Worm (Caenorhabditis elegans): Measurements from ENCODE around the gene let-413.

let-413 gene

DNA sequence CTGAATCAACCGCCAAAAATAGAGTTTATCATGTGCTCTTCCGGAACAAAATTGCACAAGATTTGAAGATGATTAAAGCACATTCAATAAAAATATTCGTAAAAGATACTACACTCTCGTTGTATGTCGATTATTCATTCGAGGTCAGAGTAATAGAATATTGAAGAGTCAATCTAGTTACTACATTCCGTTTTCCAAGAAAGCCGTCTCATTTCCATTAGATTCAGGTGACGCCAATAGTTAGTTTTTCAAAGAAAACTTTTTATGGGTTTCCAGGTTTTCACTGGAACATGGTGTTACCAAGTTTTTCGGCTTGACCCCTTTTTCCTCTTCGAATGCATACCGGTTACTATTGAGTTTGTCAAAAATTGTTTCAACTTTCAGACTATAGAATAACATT is 7.1 kb downstream of the let-413 start:
- no peak for TF ChIP-seq tag-97 (GFP tag; IDR thresholded peaks at IDR 0.05)

DNA sequence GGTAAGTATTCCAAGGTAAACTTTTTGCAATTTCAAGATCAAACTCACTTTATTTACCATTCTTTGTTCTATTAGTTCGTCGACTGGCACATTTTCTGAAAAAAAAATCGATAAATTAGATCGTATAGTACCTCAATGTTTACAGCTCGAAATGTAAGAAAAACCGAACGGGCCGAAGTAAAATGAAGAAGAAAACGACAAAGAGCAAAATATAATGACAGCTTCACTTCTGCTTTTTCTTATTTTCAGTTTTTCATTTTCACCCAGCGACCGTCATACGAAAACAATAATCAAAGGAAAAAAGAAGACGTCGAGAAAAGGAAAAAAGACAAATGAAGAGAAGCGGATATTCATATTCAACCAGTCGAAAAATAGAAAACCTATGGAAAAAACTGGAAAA is 8.5 kb downstream of the let-413 start, which contains the start of gene che-7:
Gene che-7 (minus strand): TSS at position 101 of the 400 bp plus-strand sequence.
- TF ChIP-seq Y48G9A.11 (GFP tag; IDR thresholded peaks at IDR 0.05) (no peak), nhr-102 (tag; optimal IDR thresholded peaks at IDR 0.05) (no peak), mdt-29 (GFP tag; IDR thresholded peaks at IDR 0.05) (no peak), arid-1 (GFP tag; conservative IDR thresholded peaks at IDR 0.05) (no peak), ceh-44 (GFP tag; IDR thresholded peaks at IDR 0.05) (no peak), rbr-2 (tag; optimal IDR thresholded peaks at IDR 0.05) (no peak), php-3 (GFP tag; IDR thresholded peaks at IDR 0.05) (no peak), egl-43 (GFP tag; IDR thresholded peaks at IDR 0.05) (no peak), nhr-28 (tag; optimal IDR thresholded peaks at IDR 0.05) (no peak), madf-9 (GFP tag; conservative IDR thresholded peaks at IDR 0.05) (no peak), ceh-32 (tag; optimal IDR thresholded peaks at IDR 0.05; ENCODE audit: poor library complexity) (no peak), mxl-3 (GFP tag; optimal IDR thresholded peaks at IDR 0.05) (no peak), ces-1 (GFP tag; optimal IDR thresholded peaks at IDR 0.05) (no peak), unc-130 (GFP tag; optimal IDR thresholded peaks at IDR 0.05) (no peak), duxl-1 (tag; optimal IDR thresholded peaks at IDR 0.05; ENCODE audit: poor library complexity) (no peak), gei-8 (GFP tag; optimal IDR thresholded peaks at IDR 0.05) (no peak), daf-19 (GFP tag; conservative IDR thresholded peaks at IDR 0.05) (no peak), spr-3 (GFP tag; optimal IDR thresholded peaks at IDR 0.05) (no peak), zag-1 (tag; optimal IDR thresholded peaks at IDR 0.05) (no peak), mes-2 (tag; optimal IDR thresholded peaks at IDR 0.05; ENCODE audit: poor library complexity, severe bottlenecking) (no peak)

ce11 chrV:7964429-7964828 is 13.1 kb downstream of the let-413 start:
- TF ChIP-seq unc-62 (GFP tag; optimal IDR thresholded peaks at IDR 0.05 in 1 of 2): peak in 1 of 2 experiments; percentile 96
- TF ChIP-seq unc-62 (tag; optimal IDR thresholded peaks at IDR 0.05): no peak
- TF ChIP-seq saeg-2 (GFP tag; IDR thresholded peaks at IDR 0.05): no peak

- no peak for TF ChIP-seq madf-5 (GFP tag; IDR thresholded peaks at IDR 0.05)
- no peak for TF ChIP-seq mdt-29 (GFP tag; IDR thresholded peaks at IDR 0.05)
- TF ChIP-seq D1046.2 (GFP tag; IDR thresholded peaks at IDR 0.05): no peak
- no peak for TF ChIP-seq zip-11 (GFP tag; IDR thresholded peaks at IDR 0.05)
- TF ChIP-seq T20F7.1 (GFP tag; optimal IDR thresholded peaks at IDR 0.05): no peak
- no peak for TF ChIP-seq ctbp-1 (GFP tag; IDR thresholded peaks at IDR 0.05)
- TF ChIP-seq nhr-77 (tag; optimal IDR thresholded peaks at IDR 0.05): no peak
- no peak for TF ChIP-seq ama-1 (optimal IDR thresholded peaks at IDR 0.05)
- TF ChIP-seq nhr-11 (tag; optimal IDR thresholded peaks at IDR 0.05): no peak
Observed at ce11 chrV:7958740-7959320, 18.7 kb downstream of the let-413 start, which contains the start of the genes clec-217 and F26D11.2. TSS of gene clec-217 (minus strand) at chrV:7958840. TSS of gene F26D11.2 (plus strand) at chrV:7959270.

DNA sequence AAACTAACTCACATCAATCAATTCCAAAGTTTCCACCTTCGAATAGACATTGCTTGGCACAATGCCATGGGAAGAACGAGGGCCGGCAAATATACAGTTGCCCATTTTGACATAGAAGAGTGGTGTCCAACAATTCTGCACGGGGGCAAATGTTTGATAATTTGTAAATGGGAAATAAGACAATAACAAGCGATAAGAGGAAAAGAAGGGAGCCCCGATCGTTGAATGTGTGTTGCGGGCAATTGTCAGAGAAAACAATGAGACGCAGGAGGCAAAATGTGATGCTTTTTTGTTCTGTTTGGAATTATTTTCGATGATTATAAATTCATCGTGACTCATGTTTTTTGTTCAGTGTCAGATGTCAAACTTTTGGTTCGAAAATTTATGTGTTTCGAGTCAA is 21.4 kb downstream of the let-413 start, which contains the start of gene pals-34:
Gene pals-34 (minus strand): TSS at position 280 of the 400 bp plus-strand sequence.
- TF ChIP-seq aha-1 (tag): peak; percentile 24
- TF ChIP-seq daf-16 (GFP tag; optimal IDR thresholded peaks at IDR 0.05): no peak
- TF ChIP-seq daf-16 (tag; optimal IDR thresholded peaks at IDR 0.05): peak; percentile 80
- TF ChIP-seq unc-39 (tag; optimal IDR thresholded peaks at IDR 0.05): no peak
- no peak for TF ChIP-seq gei-8 (GFP tag; optimal IDR thresholded peaks at IDR 0.05)
- TF ChIP-seq F10B5.3 (tag; optimal IDR thresholded peaks at IDR 0.05): no peak

Measured in whole organism, L4 larva.